Comparison of ENCODE assay signal across 4 worm cellular contexts in the genomic region with DNA sequence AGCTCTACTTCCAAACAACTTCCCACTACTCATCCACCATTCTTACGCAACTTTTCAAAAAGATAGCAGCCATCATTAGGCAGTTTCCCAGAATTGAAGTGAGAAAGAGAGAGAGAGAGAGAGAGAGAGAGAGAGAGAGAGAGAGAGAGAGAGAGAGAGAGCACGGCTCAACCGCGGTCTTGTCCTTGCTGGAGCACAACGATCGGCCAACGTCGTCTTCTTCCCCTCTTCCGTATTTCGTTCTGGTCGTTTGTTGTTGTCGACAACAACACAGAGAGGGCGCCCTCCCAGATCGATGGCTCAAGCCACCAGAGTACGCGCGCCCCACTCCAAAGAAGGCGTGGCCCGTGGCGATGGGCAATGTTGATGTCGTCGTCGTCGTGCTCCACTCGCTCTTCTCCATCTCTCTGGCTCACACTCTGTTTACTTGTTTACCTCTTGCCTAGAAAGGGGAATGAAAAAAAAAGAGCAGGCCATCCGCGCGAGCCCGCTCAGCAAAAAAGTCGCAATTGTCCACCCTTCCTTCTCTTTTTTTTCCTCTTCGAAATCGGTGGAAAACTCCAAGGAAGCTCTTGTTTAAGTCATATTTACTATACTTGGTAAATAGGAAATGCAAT.
TF ChIP-seq lines count a peak whose summit lies in the region.

No protein-coding gene starts in this region.

TF ChIP-seq in whole organism, L1 larva, 84 proteins besides CTCF, POLR2A, EP300 and RAD21 (continued from another document and continues in another):
- TF ChIP-seq unc-98 (GFP tag; IDR thresholded peaks at IDR 0.05; lab: Robert Waterston, UW) (0 out of 2 replicates have a peak, but pooled peaks have one; percentile 14), ztf-4 (tag; optimal IDR thresholded peaks at IDR 0.05; lab: Kevin White, UChicago) (peak; percentile 33), fos-1 (tag; optimal IDR thresholded peaks at IDR 0.05; lab: Kevin White, UChicago) (no peak), vab-15 (tag; optimal IDR thresholded peaks at IDR 0.05; lab: Kevin White, UChicago) (peak; percentile 28), zip-4 (GFP tag; optimal IDR thresholded peaks at IDR 0.05; lab: Kevin White, UChicago) (peak; percentile 7), nhr-19 (GFP tag; conservative IDR thresholded peaks at IDR 0.05; lab: Robert Waterston, UW) (peak; percentile 61), elt-2 (tag; optimal IDR thresholded peaks at IDR 0.05; lab: Kevin White, UChicago) (no peak), nhr-47 (tag; optimal IDR thresholded peaks at IDR 0.05; lab: Kevin White, UChicago) (peak; percentile 69), pax-3 (tag; optimal IDR thresholded peaks at IDR 0.05; lab: Kevin White, UChicago) (no peak), ceh-8 (GFP tag; optimal IDR thresholded peaks at IDR 0.05; lab: Kevin White, UChicago) (peak; percentile 71), Y116A8C.19 (tag; optimal IDR thresholded peaks at IDR 0.05; lab: Kevin White, UChicago; ENCODE audit: borderline replicate concordance) (no peak), jun-1 (tag; optimal IDR thresholded peaks at IDR 0.05; lab: Kevin White, UChicago) (no peak), hpl-2 (GFP tag; optimal IDR thresholded peaks at IDR 0.05; lab: Kevin White, UChicago) (no peak), lsy-2 (tag; optimal IDR thresholded peaks at IDR 0.05; lab: Kevin White, UChicago) (peak; percentile 8 to 33), aly-2 (tag; optimal IDR thresholded peaks at IDR 0.05; lab: Kevin White, UChicago) (no peak), lir-3 (tag; optimal IDR thresholded peaks at IDR 0.05; lab: Kevin White, UChicago; ENCODE audit: poor library complexity) (no peak), mab-9 (GFP tag; IDR thresholded peaks at IDR 0.05; lab: Robert Waterston, UW) (peak; percentile 46; the same call in 1 of the 2 replicates), grh-1 (GFP tag; IDR thresholded peaks at IDR 0.05; lab: Robert Waterston, UW) (no peak), nhr-77 (tag; optimal IDR thresholded peaks at IDR 0.05; lab: Kevin White, UChicago) (no peak), ztf-11 (tag; optimal IDR thresholded peaks at IDR 0.05; lab: Kevin White, UChicago) (peak in 1 of 2 experiments; percentile 28), egl-13 (tag; optimal IDR thresholded peaks at IDR 0.05; lab: Kevin White, UChicago) (no peak), efl-3 (GFP tag; optimal IDR thresholded peaks at IDR 0.05; lab: Kevin White, UChicago) (no peak), rnt-1 (tag; optimal IDR thresholded peaks at IDR 0.05; lab: Kevin White, UChicago) (no peak), isw-1 (GFP tag; IDR thresholded peaks at IDR 0.05; lab: Robert Waterston, UW) (peak; percentile 25), nhr-84 (tag; optimal IDR thresholded peaks at IDR 0.05; lab: Kevin White, UChicago) (no peak), nhr-28 (tag; optimal IDR thresholded peaks at IDR 0.05; lab: Kevin White, UChicago) (no peak), blmp-1 (tag; optimal IDR thresholded peaks at IDR 0.05; lab: Kevin White, UChicago) (no peak), ceh-63 (GFP tag; optimal IDR thresholded peaks at IDR 0.05; lab: Kevin White, UChicago) (no peak), nhr-11 (tag; optimal IDR thresholded peaks at IDR 0.05; lab: Kevin White, UChicago) (no peak), nhr-90 (tag; optimal IDR thresholded peaks at IDR 0.05; lab: Kevin White, UChicago; ENCODE audit: poor library complexity) (no peak), mep-1 (tag; optimal IDR thresholded peaks at IDR 0.05; lab: Kevin White, UChicago) (peak; percentile 35)

TF ChIP-seq in whole organism, L2 larva, 48 proteins besides CTCF, POLR2A, EP300 and RAD21 (continued from another document and continues in another):
- TF ChIP-seq peb-1 (tag; optimal IDR thresholded peaks at IDR 0.05; lab: Kevin White, UChicago) (no peak), nhr-25 (tag; optimal IDR thresholded peaks at IDR 0.05; lab: Kevin White, UChicago) (no peak), nhr-6 (tag; optimal IDR thresholded peaks at IDR 0.05; lab: Kevin White, UChicago) (peak; percentile 39), nhr-12 (tag; optimal IDR thresholded peaks at IDR 0.05; lab: Kevin White, UChicago) (no peak), unc-39 (tag; optimal IDR thresholded peaks at IDR 0.05; lab: Kevin White, UChicago) (no peak), ZK546.5 (tag; optimal IDR thresholded peaks at IDR 0.05; lab: Kevin White, UChicago) (no peak), ztf-4 (tag; optimal IDR thresholded peaks at IDR 0.05; lab: Kevin White, UChicago) (no peak), mdl-1 (tag; optimal IDR thresholded peaks at IDR 0.05; lab: Kevin White, UChicago) (peak; percentile 37 to 38), mbf-1 (tag; optimal IDR thresholded peaks at IDR 0.05; lab: Kevin White, UChicago) (no peak), sma-3 (GFP tag; optimal IDR thresholded peaks at IDR 0.05; lab: Kevin White, UChicago) (no peak), ztf-11 (tag; optimal IDR thresholded peaks at IDR 0.05; lab: Kevin White, UChicago) (no peak), nhr-23 (tag; optimal IDR thresholded peaks at IDR 0.05; lab: Kevin White, UChicago) (no peak), ceh-16 (tag; optimal IDR thresholded peaks at IDR 0.05; lab: Kevin White, UChicago) (no peak), F13H6.1 (tag; optimal IDR thresholded peaks at IDR 0.05; lab: Kevin White, UChicago) (peak; percentile 35), snpc-4 (tag; optimal IDR thresholded peaks at IDR 0.05; lab: Kevin White, UChicago) (no peak), elt-3 (tag; optimal IDR thresholded peaks at IDR 0.05; lab: Kevin White, UChicago) (no peak), dmd-4 (tag; optimal IDR thresholded peaks at IDR 0.05; lab: Kevin White, UChicago) (no peak), C34F6.9 (tag; optimal IDR thresholded peaks at IDR 0.05; lab: Kevin White, UChicago) (peak; percentile 47), zag-1 (tag; optimal IDR thresholded peaks at IDR 0.05; lab: Kevin White, UChicago) (peak; percentile 88), nhr-77 (tag; optimal IDR thresholded peaks at IDR 0.05; lab: Kevin White, UChicago) (no peak), crh-2 (tag; optimal IDR thresholded peaks at IDR 0.05; lab: Kevin White, UChicago) (peak; percentile 49), Y55F3AM.14 (GFP tag; optimal IDR thresholded peaks at IDR 0.05; lab: Kevin White, UChicago) (peak; percentile 57), fos-1 (tag; optimal IDR thresholded peaks at IDR 0.05; lab: Kevin White, UChicago) (no peak), mab-5 (tag; optimal IDR thresholded peaks at IDR 0.05; lab: Kevin White, UChicago) (peak; percentile 41), nhr-129 (tag; optimal IDR thresholded peaks at IDR 0.05; lab: Kevin White, UChicago) (peak; percentile 60), aly-2 (tag; optimal IDR thresholded peaks at IDR 0.05; lab: Kevin White, UChicago) (no peak), nhr-10 (tag; optimal IDR thresholded peaks at IDR 0.05; lab: Kevin White, UChicago) (no peak), ztf-1 (GFP tag; conservative IDR thresholded peaks at IDR 0.05; lab: Robert Waterston, UW) (no peak), blmp-1 (tag; optimal IDR thresholded peaks at IDR 0.05; lab: Kevin White, UChicago; ENCODE audit: insufficient read depth) (no peak), ama-1 (optimal IDR thresholded peaks at IDR 0.05; lab: Kevin White, UChicago) (no peak), lin-11 (tag; optimal IDR thresholded peaks at IDR 0.05; lab: Kevin White, UChicago) (peak; percentile 46), ceh-82 (tag; optimal IDR thresholded peaks at IDR 0.05; lab: Kevin White, UChicago) (no peak), R02D3.7 (tag; optimal IDR thresholded peaks at IDR 0.05; lab: Kevin White, UChicago) (no peak)

TF ChIP-seq in whole organism, L3 larva, 47 proteins besides CTCF, POLR2A, EP300 and RAD21 (continued from another document):
- no peak for TF ChIP-seq sea-2 (GFP tag; optimal IDR thresholded peaks at IDR 0.05; lab: Kevin White, UChicago)
- no peak for TF ChIP-seq unc-39 (tag; optimal IDR thresholded peaks at IDR 0.05; lab: Kevin White, UChicago)
- no peak for TF ChIP-seq R02D3.7 (tag; optimal IDR thresholded peaks at IDR 0.05; lab: Kevin White, UChicago)
- no peak for TF ChIP-seq nhr-43 (tag; optimal IDR thresholded peaks at IDR 0.05; lab: Kevin White, UChicago; ENCODE audit: poor library complexity, severe bottlenecking)
- TF ChIP-seq fkh-10 (GFP tag; optimal IDR thresholded peaks at IDR 0.05; lab: Kevin White, UChicago) = no peak

TF ChIP-seq in whole organism, L4 larva, 104 proteins besides CTCF, POLR2A, EP300 and RAD21 (continued from another document):
- TF ChIP-seq ctbp-1 (GFP tag; IDR thresholded peaks at IDR 0.05; lab: Robert Waterston, UW) (peak; percentile 86), fkh-10 (GFP tag; optimal IDR thresholded peaks at IDR 0.05; lab: Kevin White, UChicago) (peak; percentile 73), hif-1 (tag; optimal IDR thresholded peaks at IDR 0.05; lab: Kevin White, UChicago) (peak in 1 of 2 experiments; percentile 26), saeg-2 (GFP tag; IDR thresholded peaks at IDR 0.05; lab: Robert Waterston, UW) (no peak), mep-1 (tag; optimal IDR thresholded peaks at IDR 0.05; lab: Kevin White, UChicago) (peak; percentile 57), nhr-11 (tag; optimal IDR thresholded peaks at IDR 0.05; lab: Kevin White, UChicago) (peak; percentile 50), F37D6.2 (tag; optimal IDR thresholded peaks at IDR 0.05; lab: Kevin White, UChicago) (peak; percentile 26), Y48G9A.11 (GFP tag; IDR thresholded peaks at IDR 0.05; lab: Robert Waterston, UW) (no peak), pqm-1 (tag; optimal IDR thresholded peaks at IDR 0.05; lab: Kevin White, UChicago) (no peak), lsy-2 (tag; optimal IDR thresholded peaks at IDR 0.05; lab: Kevin White, UChicago) (peak in 1 of 2 experiments; percentile 50), nhr-28 (tag; optimal IDR thresholded peaks at IDR 0.05; lab: Kevin White, UChicago) (no peak)
TF ChIP-seq in whole organism, L4 larva: peak in this region for 16.
